Worm (Caenorhabditis elegans) whole organism, L1 larva: ENCODE data around the gene lipl-4.

Experiments
- fos-1 ChIP-seq: fragments of 150-350 bp; optimal IDR thresholded peaks from 2 replicates; lab custom pipeline; 2014; ENCODE audit warnings: missing biosample characterization, missing genetic modification characterization
- lin-13 ChIP-seq: fragments of 150-350 bp; optimal IDR thresholded peaks from 2 replicates; lab custom pipeline; 2014; ENCODE audit warnings: missing biosample characterization, missing genetic modification reagents, missing genetic modification characterization
- pqm-1 ChIP-seq: sonication (generic microtip); optimal IDR thresholded peaks from 3 replicates; lab custom pipeline; 2017; ENCODE audit warnings: missing biosample characterization, missing genetic modification characterization
- snpc-4 ChIP-seq: fragments of 150-350 bp; optimal IDR thresholded peaks from 2 replicates; lab custom pipeline; 2014; ENCODE audit warnings: missing biosample characterization, missing genetic modification characterization
- sptf-1 ChIP-seq: fragments of 150-350 bp; optimal IDR thresholded peaks from 2 replicates; lab custom pipeline; 2014; ENCODE audit warnings: missing biosample characterization, missing genetic modification characterization
- unc-62 ChIP-seq: fragments of 150-350 bp; optimal IDR thresholded peaks from 2 replicates; lab custom pipeline; 2014; ENCODE audit warnings: missing biosample characterization, missing genetic modification reagents, missing genetic modification characterization
- unc-86 ChIP-seq: sonication (generic microtip); optimal IDR thresholded peaks from 2 replicates; lab custom pipeline; 2016; ENCODE audit warnings: missing genetic modification characterization, missing compliant biosample characterization
- ztf-4 ChIP-seq: fragments of 150-350 bp; optimal IDR thresholded peaks from 2 replicates; lab custom pipeline; 2014; ENCODE audit warnings: missing biosample characterization, missing genetic modification characterization

- TF ChIP-seq ztf-4 (tag; lab: Kevin White, UChicago) = no peak
- no peak for TF ChIP-seq lin-13 (GFP tag; lab: Kevin White, UChicago)
- TF ChIP-seq pqm-1 (tag; lab: Kevin White, UChicago) = no peak
- no peak for TF ChIP-seq fos-1 (tag; lab: Kevin White, UChicago)
- TF ChIP-seq unc-62 (GFP tag; lab: Kevin White, UChicago) = no peak
- no peak for TF ChIP-seq snpc-4 (tag; lab: Kevin White, UChicago)
- TF ChIP-seq sptf-1 (tag; lab: Kevin White, UChicago) = no peak
- TF ChIP-seq unc-86 (tag; lab: Kevin White, UChicago) = no peak
Measured at ce11 chrV:6565851-6566386, 15.9 kb downstream of the lipl-4 start, which contains the start of gene K04A8.1.
